Worm (Caenorhabditis elegans): ENCODE measurements around the gene imp-2.

imp-2 gene

ce11 chrIV:11110995-11111619 lies 7.6 kb downstream of the imp-2 start, which contains the start of gene rps-5 (continued):
- no peak for TF ChIP-seq daf-19 (GFP tag; conservative IDR thresholded peaks at IDR 0.05)
- TF ChIP-seq ZK546.5 (tag; optimal IDR thresholded peaks at IDR 0.05) = no peak
- TF ChIP-seq pha-4 (GFP tag; IDR thresholded peaks at IDR 0.05) = no peak
- no peak for TF ChIP-seq pha-4 (tag; optimal IDR thresholded peaks at IDR 0.05)
- no peak for TF ChIP-seq madf-5 (GFP tag; IDR thresholded peaks at IDR 0.05)
- no peak for TF ChIP-seq zfp-2 (tag; optimal IDR thresholded peaks at IDR 0.05)
- peak; percentile 46 for TF ChIP-seq dve-1 (tag; optimal IDR thresholded peaks at IDR 0.05; ENCODE audit: insufficient read depth)
- no peak for TF ChIP-seq unc-39 (tag; optimal IDR thresholded peaks at IDR 0.05)
- TF ChIP-seq dpl-1 (GFP tag; optimal IDR thresholded peaks at IDR 0.05) = peak; percentile 82
- no peak for TF ChIP-seq Y105C5A.15 (GFP tag; IDR thresholded peaks at IDR 0.05)
- TF ChIP-seq ceh-32 (tag; optimal IDR thresholded peaks at IDR 0.05; ENCODE audit: poor library complexity) = no peak
- TF ChIP-seq nhr-41 (GFP tag; IDR thresholded peaks at IDR 0.05) = no peak
- TF ChIP-seq set-16 (GFP tag; IDR thresholded peaks at IDR 0.05) = no peak
- TF ChIP-seq ceh-20 (GFP tag; IDR thresholded peaks at IDR 0.05) = no peak
- no peak for TF ChIP-seq zip-2 (tag; optimal IDR thresholded peaks at IDR 0.05)
- no peak for TF ChIP-seq lir-3 (tag; optimal IDR thresholded peaks at IDR 0.05)
- TF ChIP-seq hlh-11 (tag; optimal IDR thresholded peaks at IDR 0.05) = peak; percentile 32
- no peak for TF ChIP-seq lin-1 (GFP tag; IDR thresholded peaks at IDR 0.05)
- TF ChIP-seq mdl-1 (tag; optimal IDR thresholded peaks at IDR 0.05) = no peak
- TF ChIP-seq spr-1 (tag; optimal IDR thresholded peaks at IDR 0.05) = no peak
- TF ChIP-seq lin-39 (tag; optimal IDR thresholded peaks at IDR 0.05) = no peak
- no peak for TF ChIP-seq ceh-62 (tag; optimal IDR thresholded peaks at IDR 0.05)
- TF ChIP-seq lsy-2 (tag; optimal IDR thresholded peaks at IDR 0.05) = peak in 1 of 2 experiments; percentile 85
- TF ChIP-seq nhr-111 (GFP tag; optimal IDR thresholded peaks at IDR 0.05) = no peak
- TF ChIP-seq Y5F2A.4 (GFP tag; optimal IDR thresholded peaks at IDR 0.05) = no peak
- no peak for TF ChIP-seq tag-97 (GFP tag; IDR thresholded peaks at IDR 0.05)
- no peak for TF ChIP-seq nhr-10 (tag; optimal IDR thresholded peaks at IDR 0.05)
- peak in 1 of 2 experiments; percentile 25 for TF ChIP-seq hif-1 (tag; optimal IDR thresholded peaks at IDR 0.05)
- TF ChIP-seq snpc-4 (tag; optimal IDR thresholded peaks at IDR 0.05) = no peak
- peak; percentile 63 for TF ChIP-seq mes-2 (tag; optimal IDR thresholded peaks at IDR 0.05; ENCODE audit: poor library complexity, severe bottlenecking)
- TF ChIP-seq lin-38 (GFP tag; IDR thresholded peaks at IDR 0.05) = peak; percentile 51
- no peak for TF ChIP-seq nhr-77 (tag; optimal IDR thresholded peaks at IDR 0.05)
- TF ChIP-seq arid-1 (GFP tag; conservative IDR thresholded peaks at IDR 0.05) = no peak
- no peak for TF ChIP-seq nhr-25 (tag; optimal IDR thresholded peaks at IDR 0.05; ENCODE audit: borderline replicate concordance, insufficient read depth)
- TF ChIP-seq mep-1 (tag; optimal IDR thresholded peaks at IDR 0.05) = peak; percentile 47
- TF ChIP-seq attf-4 (tag; optimal IDR thresholded peaks at IDR 0.05) = no peak
- no peak for TF ChIP-seq R02D3.7 (tag; optimal IDR thresholded peaks at IDR 0.05)
- no peak for TF ChIP-seq duxl-1 (tag; optimal IDR thresholded peaks at IDR 0.05; ENCODE audit: poor library complexity)
- TF ChIP-seq Y75B8A.6 (GFP tag; IDR thresholded peaks at IDR 0.05) = no peak
- no peak for TF ChIP-seq ztf-7 (tag; optimal IDR thresholded peaks at IDR 0.05)
- no peak for TF ChIP-seq nhr-237 (tag; optimal IDR thresholded peaks at IDR 0.05)
- no peak for TF ChIP-seq F10B5.3 (tag; optimal IDR thresholded peaks at IDR 0.05)
- TF ChIP-seq daf-8 (GFP tag; IDR thresholded peaks at IDR 0.05) = no peak
- TF ChIP-seq hlh-30 (tag; optimal IDR thresholded peaks at IDR 0.05; ENCODE audit: insufficient read depth) = peak; percentile 43
- TF ChIP-seq dmd-6 (GFP tag; IDR thresholded peaks at IDR 0.05) = no peak
- TF ChIP-seq ctbp-1 (GFP tag; IDR thresholded peaks at IDR 0.05) = no peak
- TF ChIP-seq F26F4.8 (GFP tag; conservative IDR thresholded peaks at IDR 0.05) = no peak
- no peak for TF ChIP-seq dmd-9 (GFP tag; IDR thresholded peaks at IDR 0.05)
- no peak for TF ChIP-seq aly-2 (tag; optimal IDR thresholded peaks at IDR 0.05)
- no peak for TF ChIP-seq Y48G9A.11 (GFP tag; IDR thresholded peaks at IDR 0.05)
- no peak for TF ChIP-seq nhr-76 (tag; optimal IDR thresholded peaks at IDR 0.05)
